Worm (Caenorhabditis elegans): ENCODE data around the gene aldo-2.

ce11 chrIII:5875418-5875702, 1.1 kb downstream of the aldo-2 start:
- no peak for TF ChIP-seq F13C5.2 (tag; optimal IDR thresholded peaks at IDR 0.05)
- no peak for TF ChIP-seq ceh-36 (tag; optimal IDR thresholded peaks at IDR 0.05)
- TF ChIP-seq ets-7 (tag; optimal IDR thresholded peaks at IDR 0.05), result no peak
- TF ChIP-seq ama-1 (optimal IDR thresholded peaks at IDR 0.05), result no peak
- no peak for TF ChIP-seq pes-1 (GFP tag; IDR thresholded peaks at IDR 0.05)
- no peak for TF ChIP-seq scrt-1 (GFP tag; IDR thresholded peaks at IDR 0.05)
- TF ChIP-seq flt-1 (GFP tag; IDR thresholded peaks at IDR 0.05), result no peak
- no peak for TF ChIP-seq tra-4 (tag; optimal IDR thresholded peaks at IDR 0.05)
- no peak for TF ChIP-seq hnd-1 (tag; optimal IDR thresholded peaks at IDR 0.05)
- no peak for TF ChIP-seq aly-1 (tag; optimal IDR thresholded peaks at IDR 0.05)
- no peak for TF ChIP-seq tbx-37 (GFP tag; conservative IDR thresholded peaks at IDR 0.05)
- no peak for TF ChIP-seq ceh-13 (GFP tag; optimal IDR thresholded peaks at IDR 0.05)
- no peak for TF ChIP-seq sea-1 (GFP tag; conservative IDR thresholded peaks at IDR 0.05)

Data from whole organism, early embryonic.